Fruit fly (Drosophila melanogaster): ENCODE results near the gene Ugt37E1.

DNA sequence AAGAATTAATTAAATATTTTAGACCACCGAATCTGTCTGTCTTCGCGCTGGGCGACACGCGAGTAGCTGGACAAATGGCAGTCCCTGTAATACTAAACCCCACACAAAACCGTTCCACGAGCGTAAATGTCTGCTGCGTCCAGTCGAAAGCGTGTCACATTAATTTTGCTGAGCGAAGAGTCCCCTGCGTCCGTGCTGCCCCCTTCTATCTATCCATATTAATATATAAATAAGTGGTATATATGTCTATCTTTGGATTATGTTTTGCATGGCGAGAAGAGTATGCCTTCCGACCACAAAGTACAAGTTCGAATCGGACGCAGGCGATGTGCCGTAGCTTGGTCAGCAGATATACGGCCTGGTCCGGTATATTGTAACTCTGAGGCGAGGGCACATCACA lies 44.1 kb upstream of the Ugt37E1 start:
- TF ChIP-seq CG8159 (tag; optimal IDR thresholded peaks at IDR 0.05) = no peak
- TF ChIP-seq CG9948 (tag; optimal IDR thresholded peaks at IDR 0.05) = no peak
- TF ChIP-seq CG32121 (GFP tag; IDR thresholded peaks at IDR 0.05) = no peak
- TF ChIP-seq CG14655 (GFP tag; optimal IDR thresholded peaks at IDR 0.05) = no peak
- TF ChIP-seq CG12605 (GFP tag; IDR thresholded peaks at IDR 0.05) = no peak
- TF ChIP-seq EcR (GFP tag; optimal IDR thresholded peaks at IDR 0.05) = no peak
- no peak for TF ChIP-seq Pif1A (GFP tag; optimal IDR thresholded peaks at IDR 0.05)
